Fruit fly (Drosophila melanogaster): ENCODE measurements around the gene CG33272.
A peak's percentile ranks its signal among the peaks of the same experiment; 100 is the strongest.

CG33272 gene

dm6 chr3L:11487327-11487973 is 22.9 kb downstream of the CG33272 start, which contains the start of gene chrb (continued):
- TF ChIP-seq zen2 (GFP tag; IDR thresholded peaks at IDR 0.05; ENCODE audit: partially characterized antibody): peak; percentile 84
- peak; percentile 71 for TF ChIP-seq repo (GFP tag; optimal IDR thresholded peaks at IDR 0.05)
- peak; percentile 40 for TF ChIP-seq CG14710 (tag; optimal IDR thresholded peaks at IDR 0.05)
- no peak for TF ChIP-seq esg (GFP tag; conservative IDR thresholded peaks at IDR 0.05)
- TF ChIP-seq tup (GFP tag; optimal IDR thresholded peaks at IDR 0.05): no peak
- no peak for TF ChIP-seq fu2 (GFP tag; optimal IDR thresholded peaks at IDR 0.05)
- TF ChIP-seq nau (GFP tag; optimal IDR thresholded peaks at IDR 0.05): peak; percentile 42
- TF ChIP-seq kni (GFP tag; optimal IDR thresholded peaks at IDR 0.05): peak; percentile 93
- TF ChIP-seq CG14050 (GFP tag; IDR thresholded peaks at IDR 0.05): peak; percentile 25; the same call in 1 of the 3 replicates
- TF ChIP-seq nom (GFP tag; optimal IDR thresholded peaks at IDR 0.05): peak; percentile 79
- no peak for TF ChIP-seq CG18011 (GFP tag; optimal IDR thresholded peaks at IDR 0.05)
- peak; percentile 38; the same call in 2 of the 4 replicates for TF ChIP-seq Gug (GFP tag; IDR thresholded peaks at IDR 0.05)
- peak; percentile 81 for TF ChIP-seq her (GFP tag; optimal IDR thresholded peaks at IDR 0.05)
- TF ChIP-seq CG17912 (GFP tag; optimal IDR thresholded peaks at IDR 0.05): no peak
- peak; percentile 23 to 54 for TF ChIP-seq dpn (GFP tag; optimal IDR thresholded peaks at IDR 0.05)
- TF ChIP-seq Oaz (GFP tag; IDR thresholded peaks at IDR 0.05): no peak
- peak; percentile 38 for TF ChIP-seq salm (tag; optimal IDR thresholded peaks at IDR 0.05)
- TF ChIP-seq gcm2 (GFP tag; optimal IDR thresholded peaks at IDR 0.05): peak; percentile 62
- TF ChIP-seq stwl (tag; optimal IDR thresholded peaks at IDR 0.05): peak; percentile 28
- TF ChIP-seq HHEX (GFP tag; optimal IDR thresholded peaks at IDR 0.05): peak; percentile 64
- TF ChIP-seq CG9797 (GFP tag; optimal IDR thresholded peaks at IDR 0.05): peak; percentile 16
- peak; percentile 77 for TF ChIP-seq CG34224 (GFP tag; IDR thresholded peaks at IDR 0.05; ENCODE audit: partially characterized antibody)
- TF ChIP-seq dmrt99B (tag; optimal IDR thresholded peaks at IDR 0.05): peak; percentile 49
- TF ChIP-seq gro (GFP tag; optimal IDR thresholded peaks at IDR 0.05): peak; percentile 10
- TF ChIP-seq oc (tag; optimal IDR thresholded peaks at IDR 0.05): peak; percentile 77
- TF ChIP-seq CG32532 (GFP tag; IDR thresholded peaks at IDR 0.05): peak; percentile 59; the same call in 1 of the 2 replicates
- TF ChIP-seq tll (GFP tag; optimal IDR thresholded peaks at IDR 0.05): no peak
- no peak for TF ChIP-seq Atf3 (GFP tag; optimal IDR thresholded peaks at IDR 0.05)
- TF ChIP-seq CG10543 (GFP tag; optimal IDR thresholded peaks at IDR 0.05): peak; percentile 74
- TF ChIP-seq chinmo (GFP tag; IDR thresholded peaks at IDR 0.05; ENCODE audit: partially characterized antibody): peak; percentile 91; the same call in 2 of the 4 replicates
- TF ChIP-seq ap (GFP tag; IDR thresholded peaks at IDR 0.05): no peak
- peak; percentile 51 for TF ChIP-seq CG13775 (GFP tag; optimal IDR thresholded peaks at IDR 0.05)
- peak; percentile 40 for TF ChIP-seq slp2 (GFP tag; optimal IDR thresholded peaks at IDR 0.05)
- peak; percentile 28 for TF ChIP-seq nmo (GFP tag; optimal IDR thresholded peaks at IDR 0.05)
- TF ChIP-seq CG17568 (GFP tag; optimal IDR thresholded peaks at IDR 0.05): peak; percentile 69
- no peak for TF ChIP-seq hth (optimal IDR thresholded peaks at IDR 0.05)
- TF ChIP-seq ranshi (GFP tag; IDR thresholded peaks at IDR 0.05): peak; percentile 37; the same call in 1 of the 2 replicates
- no peak for TF ChIP-seq emc (GFP tag; optimal IDR thresholded peaks at IDR 0.05)
- peak; percentile 37 for TF ChIP-seq CG12236 (GFP tag; optimal IDR thresholded peaks at IDR 0.05)
- peak; percentile 67 for TF ChIP-seq CG17328 (GFP tag; IDR thresholded peaks at IDR 0.05)
- peak; percentile 15; the same call in 1 of the 3 replicates for TF ChIP-seq row (GFP tag; IDR thresholded peaks at IDR 0.05)
- TF ChIP-seq Blimp-1 (GFP tag; optimal IDR thresholded peaks at IDR 0.05): peak; percentile 56
- peak; percentile 83 for TF ChIP-seq BtbVII (GFP tag; optimal IDR thresholded peaks at IDR 0.05)
- TF ChIP-seq CG2889 (GFP tag; IDR thresholded peaks at IDR 0.05): no peak
- TF ChIP-seq Hr3 (GFP tag; optimal IDR thresholded peaks at IDR 0.05): no peak
- TF ChIP-seq CG9215 (GFP tag; IDR thresholded peaks at IDR 0.05): no peak
- TF ChIP-seq gsb (GFP tag; IDR thresholded peaks at IDR 0.05): no peak
- TF ChIP-seq sisA (GFP tag; IDR thresholded peaks at IDR 0.05): no peak
- peak; percentile 17 for TF ChIP-seq CG33213 (GFP tag; optimal IDR thresholded peaks at IDR 0.05)
